Fruit fly (Drosophila melanogaster) whole organism, embryonic: ENCODE data around the gene CG7810.

Source experiments
- CG10274 ChIP-seq: fragments of 200-800 bp; sonication (Bioruptor generic); optimal IDR thresholded peaks from 3 replicates; lab custom pipeline; 2017; ENCODE audit warnings: missing biosample characterization, mild to moderate bottlenecking, missing genetic modification characterization
- CG10565 ChIP-seq: fragments of 200-800 bp; sonication (Bioruptor generic); optimal IDR thresholded peaks from 3 replicates; lab custom pipeline; 2016; ENCODE audit warnings: missing biosample characterization, mild to moderate bottlenecking, missing genetic modification characterization
- CG11504 ChIP-seq: fragments of 200-800 bp; sonication (Bioruptor generic); optimal IDR thresholded peaks from 3 replicates; lab custom pipeline; 2019; ENCODE audit warnings: missing biosample characterization, mild to moderate bottlenecking, missing genetic modification characterization, moderate library complexity
- CG12071 ChIP-seq: fragments of 200-800 bp; sonication (Bioruptor generic); optimal IDR thresholded peaks from 3 replicates; lab custom pipeline; 2018; ENCODE audit warnings: missing biosample characterization, mild to moderate bottlenecking, missing genetic modification characterization
- CG13424 ChIP-seq: fragments of 200-800 bp; sonication (Bioruptor generic); optimal IDR thresholded peaks from 2 replicates; lab custom pipeline; 2019; ENCODE audit warnings: missing biosample characterization, mild to moderate bottlenecking, missing genetic modification characterization, moderate library complexity
- CG14860 ChIP-seq: fragments of 200-800 bp; sonication (Bioruptor generic); IDR thresholded peaks from 3 replicates; pipeline ENCODE4 v1.3.6; 2022; ENCODE audit warnings: missing biosample characterization, missing genetic modification characterization; ENCODE audit not compliant: partially characterized antibody
- CG14965 ChIP-seq: fragments of 200-800 bp; sonication (Bioruptor generic); optimal IDR thresholded peaks from 2 replicates; lab custom pipeline; 2016; ENCODE audit warnings: missing biosample characterization, missing genetic modification characterization, borderline replicate concordance
- CG18262 ChIP-seq: fragments of 200-800 bp; optimal IDR thresholded peaks from 3 replicates; lab custom pipeline; 2019; ENCODE audit warnings: missing biosample characterization, mild to moderate bottlenecking, missing genetic modification characterization, moderate library complexity
- CG2116 ChIP-seq: fragments of 200-800 bp; sonication (Bioruptor generic); optimal IDR thresholded peaks from 3 replicates; lab custom pipeline; 2018; ENCODE audit warnings: missing biosample characterization, mild to moderate bottlenecking, missing genetic modification characterization
- CG31224 ChIP-seq: fragments of 200-800 bp; sonication (Bioruptor generic); IDR thresholded peaks from 2 replicates; pipeline ENCODE4 v1.3.6; 2022; ENCODE audit warnings: missing biosample characterization, missing genetic modification characterization
- CG34224 ChIP-seq: fragments of 200-800 bp; sonication (Bioruptor generic); IDR thresholded peaks from 3 replicates; pipeline ENCODE4 v1.3.6; 2022; ENCODE audit warnings: missing biosample characterization, missing genetic modification characterization; ENCODE audit not compliant: partially characterized antibody
- CG3847 ChIP-seq: fragments of 200-800 bp; sonication (Bioruptor generic); IDR thresholded peaks from 2 replicates; pipeline ENCODE4 v1.3.6; 2022; ENCODE audit warnings: missing biosample characterization, missing genetic modification characterization
- CG4424 ChIP-seq: fragments of 200-800 bp; sonication (Bioruptor generic); optimal IDR thresholded peaks from 3 replicates; lab custom pipeline; 2016; ENCODE audit warnings: missing biosample characterization, missing genetic modification characterization
- CG5953 ChIP-seq: fragments of 200-800 bp; sonication (Bioruptor generic); IDR thresholded peaks from 2 replicates; pipeline ENCODE4 v1.3.6; 2022; ENCODE audit warnings: missing biosample characterization, missing genetic modification characterization
- CG6654 ChIP-seq: fragments of 200-800 bp; sonication (Bioruptor generic); optimal IDR thresholded peaks from 2 replicates; lab custom pipeline; 2017; ENCODE audit warnings: missing biosample characterization, mild to moderate bottlenecking, missing genetic modification characterization
- CG6791 ChIP-seq: fragments of 200-800 bp; sonication (Bioruptor generic); IDR thresholded peaks from 3 replicates; pipeline ENCODE4 v1.3.6; 2022; ENCODE audit warnings: missing biosample characterization, missing genetic modification characterization; ENCODE audit not compliant: partially characterized antibody
- CG7963 ChIP-seq: fragments of 200-800 bp; sonication (Bioruptor generic); IDR thresholded peaks from 3 replicates; pipeline ENCODE4 v1.3.6; 2022; ENCODE audit warnings: missing biosample characterization, missing genetic modification characterization; ENCODE audit not compliant: partially characterized antibody
- CG8478 ChIP-seq: fragments of >200 bp; optimal IDR thresholded peaks from 2 replicates; lab custom pipeline; 2018
- CkIIα-i1 ChIP-seq: fragments of 200-800 bp; sonication (Bioruptor generic); IDR thresholded peaks from 2 replicates; pipeline ENCODE4 v1.3.6; 2022; ENCODE audit warnings: missing biosample characterization, missing genetic modification characterization
- Dbx ChIP-seq: fragments of 200-800 bp; sonication (Bioruptor generic); IDR thresholded peaks from 3 replicates; pipeline ENCODE4 v1.3.6; 2022; ENCODE audit warnings: missing biosample characterization, missing genetic modification characterization
- Doc2 ChIP-seq: fragments of 200-800 bp; sonication (Bioruptor generic); IDR thresholded peaks from 2 replicates; pipeline ENCODE4 v1.3.6; 2022; ENCODE audit warnings: missing biosample characterization, missing genetic modification characterization
- Ets97D ChIP-seq: fragments of 200-800 bp; sonication (Bioruptor generic); optimal IDR thresholded peaks from 3 replicates; lab custom pipeline; 2016; ENCODE audit warnings: missing biosample characterization, missing genetic modification characterization
- Gug ChIP-seq: fragments of 200-800 bp; sonication (Bioruptor generic); IDR thresholded peaks from 4 replicates; pipeline ENCODE4 v1.3.6; 2022; ENCODE audit warnings: missing biosample characterization, missing genetic modification characterization
- HmgZ ChIP-seq: fragments of 200-800 bp; sonication (Bioruptor generic); optimal IDR thresholded peaks from 2 replicates; lab custom pipeline; 2018; ENCODE audit warnings: missing biosample characterization, mild to moderate bottlenecking, missing genetic modification characterization
- Hsf ChIP-seq: fragments of 200-800 bp; sonication (Bioruptor generic); optimal IDR thresholded peaks from 3 replicates; lab custom pipeline; 2016; ENCODE audit warnings: missing biosample characterization, missing genetic modification characterization
- MESR4 ChIP-seq: fragments of 200-800 bp; sonication (Bioruptor generic); optimal IDR thresholded peaks from 2 replicates; lab custom pipeline; 2018; ENCODE audit warnings: missing biosample characterization, mild to moderate bottlenecking, missing genetic modification characterization, moderate library complexity
- NFAT ChIP-seq: fragments of 200-800 bp; sonication (Bioruptor generic); IDR thresholded peaks from 2 replicates; pipeline ENCODE4 v1.3.6; 2022; ENCODE audit warnings: missing biosample characterization, missing genetic modification characterization
- Scr ChIP-seq: fragments of 200-800 bp; sonication (Bioruptor generic); IDR thresholded peaks from 2 replicates; pipeline ENCODE4 v1.3.6; 2022; ENCODE audit warnings: missing biosample characterization, missing genetic modification characterization; ENCODE audit not compliant: partially characterized antibody
- Spps ChIP-seq: fragments of 200-800 bp; sonication (Bioruptor generic); optimal IDR thresholded peaks from 2 replicates; lab custom pipeline; 2018; ENCODE audit warnings: missing biosample characterization, mild to moderate bottlenecking, missing genetic modification characterization
- Stat92E ChIP-seq, 3 experiments: fragments of >200 bp in 2 of 3; fragments of 200-800 bp in 1 of 3; sonication (Bioruptor generic) in 1 of 3; optimal IDR thresholded peaks; 2 replicates each; lab custom pipeline; 2017 to 2019; ENCODE audit warnings: missing biosample characterization in 3 of 3, missing genetic modification characterization in 3 of 3, mild to moderate bottlenecking in 1 of 3, moderate library complexity in 1 of 3
- Xrp1 ChIP-seq: fragments of 200-800 bp; sonication (Bioruptor generic); IDR thresholded peaks from 2 replicates; pipeline ENCODE4 v1.3.6; 2022; ENCODE audit warnings: missing biosample characterization, missing genetic modification characterization
- abd-A ChIP-seq: fragments of 200-800 bp; sonication (Bioruptor generic); optimal IDR thresholded peaks from 3 replicates; lab custom pipeline; 2019; ENCODE audit warnings: missing biosample characterization, mild to moderate bottlenecking, missing genetic modification characterization, moderate library complexity
- ash1 ChIP-seq: fragments of 200-800 bp; sonication (Bioruptor generic); optimal IDR thresholded peaks from 2 replicates; lab custom pipeline; 2018; ENCODE audit warnings: missing biosample characterization, mild to moderate bottlenecking, missing genetic modification characterization
- ato ChIP-seq: fragments of 200-800 bp; sonication (Bioruptor generic); IDR thresholded peaks from 2 replicates; pipeline ENCODE4 v1.3.6; 2022; ENCODE audit warnings: missing biosample characterization, missing genetic modification characterization; ENCODE audit not compliant: partially characterized antibody
- bowl ChIP-seq: fragments of 200-800 bp; sonication (Bioruptor generic); IDR thresholded peaks from 2 replicates; pipeline ENCODE4 v1.3.6; 2022; ENCODE audit warnings: missing biosample characterization, missing genetic modification characterization
- cad ChIP-seq: fragments of >200 bp; optimal IDR thresholded peaks from 2 replicates; lab custom pipeline; 2017; ENCODE audit warnings: missing biosample characterization, missing genetic modification characterization
- caup ChIP-seq: fragments of 200-800 bp; sonication (Bioruptor generic); optimal IDR thresholded peaks from 3 replicates; lab custom pipeline; 2017; ENCODE audit warnings: missing biosample characterization, mild to moderate bottlenecking, missing genetic modification characterization, moderate library complexity; ENCODE audit not compliant: severe bottlenecking
- ems ChIP-seq: fragments of 200-800 bp; sonication (Bioruptor generic); optimal IDR thresholded peaks from 3 replicates; lab custom pipeline; 2016; ENCODE audit warnings: missing biosample characterization, missing genetic modification characterization
- gcm ChIP-seq: fragments of 200-800 bp; sonication (Bioruptor generic); optimal IDR thresholded peaks from 2 replicates; lab custom pipeline; 2019; ENCODE audit warnings: missing biosample characterization, mild to moderate bottlenecking, missing genetic modification characterization, moderate library complexity
- gfzf ChIP-seq: fragments of 200-800 bp; sonication (Bioruptor generic); optimal IDR thresholded peaks from 2 replicates; lab custom pipeline; 2016; ENCODE audit warnings: missing biosample characterization, mild to moderate bottlenecking, missing genetic modification characterization, moderate library complexity
- gsb-n ChIP-seq: fragments of 200-800 bp; sonication (Bioruptor generic); optimal IDR thresholded peaks from 3 replicates; lab custom pipeline; 2018; ENCODE audit warnings: missing biosample characterization, mild to moderate bottlenecking, missing genetic modification characterization
- kni ChIP-seq: fragments of 200-800 bp; sonication (Bioruptor generic); optimal IDR thresholded peaks from 3 replicates; lab custom pipeline; 2017; ENCODE audit warnings: mild to moderate bottlenecking, missing biosample characterization, missing genetic modification reagents, missing genetic modification characterization
- mirr ChIP-seq: fragments of 200-800 bp; sonication (Bioruptor generic); optimal IDR thresholded peaks from 3 replicates; lab custom pipeline; 2018; ENCODE audit warnings: missing biosample characterization, mild to moderate bottlenecking, missing genetic modification characterization
- nerfin-2 ChIP-seq: fragments of 200-800 bp; sonication (Bioruptor generic); IDR thresholded peaks from 2 replicates; pipeline ENCODE4 v1.3.6; 2022; ENCODE audit warnings: missing biosample characterization, missing genetic modification characterization; ENCODE audit not compliant: partially characterized antibody
- ro ChIP-seq: fragments of 200-800 bp; sonication (Bioruptor generic); IDR thresholded peaks from 2 replicates; pipeline ENCODE4 v1.3.6; 2022; ENCODE audit warnings: missing biosample characterization, missing genetic modification characterization
- schlank ChIP-seq: fragments of 200-800 bp; sonication (Bioruptor generic); optimal IDR thresholded peaks from 2 replicates; lab custom pipeline; 2018; ENCODE audit warnings: missing biosample characterization, mild to moderate bottlenecking, missing genetic modification characterization
- sna ChIP-seq: fragments of 200-800 bp; sonication (Bioruptor generic); IDR thresholded peaks from 2 replicates; pipeline ENCODE4 v1.3.6; 2022; ENCODE audit warnings: missing biosample characterization, missing genetic modification characterization; ENCODE audit not compliant: partially characterized antibody
- sob ChIP-seq: fragments of 200-800 bp; sonication (Bioruptor generic); IDR thresholded peaks from 2 replicates; pipeline ENCODE4 v1.3.6; 2022; ENCODE audit warnings: missing biosample characterization, missing genetic modification characterization
- tgo ChIP-seq: fragments of 200-800 bp; sonication (Bioruptor generic); IDR thresholded peaks from 3 replicates; pipeline ENCODE4 v1.3.6; 2022; ENCODE audit warnings: missing biosample characterization, missing genetic modification characterization
- toy ChIP-seq: fragments of 200-800 bp; sonication (Bioruptor generic); IDR thresholded peaks from 2 replicates; pipeline ENCODE4 v1.3.6; 2022; ENCODE audit warnings: missing biosample characterization, missing genetic modification characterization

Gene CG7810

DNA sequence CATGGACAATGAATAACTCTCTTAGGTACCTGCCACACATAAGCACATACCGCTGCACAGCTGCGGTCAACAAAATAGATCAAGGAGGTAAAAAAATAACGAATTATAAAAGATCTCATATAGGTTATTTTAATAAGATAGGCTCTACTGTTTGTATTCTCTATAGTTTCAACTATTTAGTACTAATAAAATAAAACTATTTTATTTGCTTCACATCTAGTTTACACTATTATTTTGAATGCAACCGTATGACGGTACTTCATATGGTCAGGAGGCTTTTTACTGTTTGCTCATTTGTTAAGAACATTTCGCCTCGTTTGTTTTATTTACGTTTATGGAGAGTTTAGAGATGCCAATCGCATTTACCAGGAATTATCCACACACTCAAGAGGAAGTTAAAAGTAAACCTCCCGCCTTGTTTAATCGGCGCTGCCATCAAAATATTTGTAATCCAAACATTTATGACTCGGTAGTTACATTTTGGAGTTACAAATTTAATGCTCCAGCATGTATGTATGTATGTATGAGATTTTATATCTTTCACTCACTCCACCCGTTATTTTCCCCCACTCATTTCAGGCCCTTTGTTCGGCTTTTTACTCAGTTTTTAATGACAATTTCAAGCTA is 35.9 kb downstream of the CG7810 start (continued):
- TF ChIP-seq ro (GFP tag; lab: Robert Waterston, UW) (no peak), CG5953 (GFP tag; lab: Robert Waterston, UW) (no peak; the same call in 1 of the 2 replicates), CG10565 (GFP tag; lab: Kevin White, UChicago) (no peak), CG14965 (GFP tag; lab: Kevin White, UChicago) (no peak), CG14860 (GFP tag; lab: Robert Waterston, UW) (no peak), schlank (tag; lab: Kevin White, UChicago) (no peak), Scr (GFP tag; lab: Robert Waterston, UW) (no peak), CG12071 (GFP tag; lab: Kevin White, UChicago) (no peak), gcm (peak; percentile 78), ems (GFP tag; lab: Kevin White, UChicago) (no peak), sna (GFP tag; lab: Robert Waterston, UW) (no peak), ato (GFP tag; lab: Robert Waterston, UW) (no peak), sob (GFP tag; lab: Robert Waterston, UW) (no peak), Xrp1 (GFP tag; lab: Robert Waterston, UW) (peak; percentile 88), CG8478 (lab: Kevin White, UChicago) (no peak), ash1 (no peak), Ets97D (no peak), MESR4 (GFP tag; lab: Kevin White, UChicago) (no peak), kni (GFP tag; lab: Kevin White, UChicago) (no peak), gsb-n (tag; lab: Kevin White, UChicago) (peak; percentile 84), gfzf (GFP tag; lab: Kevin White, UChicago) (no peak), tgo (GFP tag; lab: Robert Waterston, UW) (peak; percentile 55; the same call in 2 of the 3 replicates), CG6654 (GFP tag; lab: Kevin White, UChicago) (no peak), CG7963 (GFP tag; lab: Robert Waterston, UW) (no peak), CG3847 (GFP tag; lab: Robert Waterston, UW) (peak; percentile 46), CkIIα-i1 (GFP tag; lab: Robert Waterston, UW) (no peak), Gug (no peak), CG6791 (GFP tag; lab: Robert Waterston, UW) (no peak), HmgZ (tag; lab: Kevin White, UChicago) (no peak), cad (GFP tag; lab: Kevin White, UChicago) (no peak), nerfin-2 (GFP tag; lab: Robert Waterston, UW) (no peak), CG13424 (peak; percentile 64), CG2116 (peak; percentile 44), CG18262 (tag; lab: Kevin White, UChicago) (peak; percentile 86), bowl (GFP tag; lab: Robert Waterston, UW) (no peak), mirr (GFP tag; lab: Kevin White, UChicago) (no peak), toy (no peak), CG31224 (no peak), Hsf (GFP tag; lab: Kevin White, UChicago) (peak; percentile 67), Stat92E (GFP tag; optimal IDR thresholded peaks at IDR 0.05; lab: Kevin White, UChicago) (peak in 1 of 3 experiments; percentile 57), Dbx (GFP tag; lab: Robert Waterston, UW) (no peak), CG4424 (GFP tag; lab: Kevin White, UChicago) (peak; percentile 70), NFAT (GFP tag; lab: Robert Waterston, UW) (no peak), abd-A (tag; lab: Kevin White, UChicago) (no peak), CG10274 (GFP tag; lab: Kevin White, UChicago) (no peak), CG11504 (tag; lab: Kevin White, UChicago) (peak; percentile 80), Spps (tag; lab: Kevin White, UChicago) (peak; percentile 54), CG34224 (GFP tag; lab: Robert Waterston, UW) (no peak), Doc2 (GFP tag; lab: Robert Waterston, UW) (no peak), caup (GFP tag; lab: Kevin White, UChicago) (peak; percentile 14)
